Fruit fly (Drosophila melanogaster) whole organism, embryonic: ENCODE results near the gene CG7342.

Experiments used
- Adf1 ChIP-seq: fragments of 200-800 bp; sonication (Bioruptor generic); IDR thresholded peaks from 2 replicates; pipeline ENCODE4 v1.3.6; 2022; ENCODE audit warnings: missing biosample characterization, missing genetic modification characterization
- Antp ChIP-seq: fragments of 200-800 bp; sonication (Bioruptor generic); optimal IDR thresholded peaks from 3 replicates; lab custom pipeline; 2016; ENCODE audit warnings: missing biosample characterization, missing genetic modification characterization
- Atf3 ChIP-seq: fragments of 200-800 bp; sonication (Bioruptor generic); optimal IDR thresholded peaks from 3 replicates; lab custom pipeline; 2016; ENCODE audit warnings: missing biosample characterization, missing genetic modification characterization
- B-H2 ChIP-seq: fragments of 200-800 bp; sonication (Bioruptor generic); optimal IDR thresholded peaks from 2 replicates; lab custom pipeline; 2018; ENCODE audit warnings: missing biosample characterization, mild to moderate bottlenecking, missing genetic modification characterization
- CG10274 ChIP-seq: fragments of 200-800 bp; sonication (Bioruptor generic); optimal IDR thresholded peaks from 3 replicates; lab custom pipeline; 2017; ENCODE audit warnings: missing biosample characterization, mild to moderate bottlenecking, missing genetic modification characterization
- CG10543 ChIP-seq: fragments of 200-800 bp; sonication (Bioruptor generic); optimal IDR thresholded peaks from 3 replicates; lab custom pipeline; 2017; ENCODE audit warnings: missing biosample characterization, mild to moderate bottlenecking, missing genetic modification characterization, moderate library complexity
- CG10565 ChIP-seq: fragments of 200-800 bp; sonication (Bioruptor generic); optimal IDR thresholded peaks from 3 replicates; lab custom pipeline; 2016; ENCODE audit warnings: missing biosample characterization, mild to moderate bottlenecking, missing genetic modification characterization
- CG12219 ChIP-seq: fragments of 200-800 bp; sonication (Bioruptor generic); optimal IDR thresholded peaks from 3 replicates; lab custom pipeline; 2018; ENCODE audit warnings: missing biosample characterization, mild to moderate bottlenecking, missing genetic modification characterization
- CG13287 ChIP-seq: fragments of 200-800 bp; sonication (Bioruptor generic); IDR thresholded peaks from 2 replicates; pipeline ENCODE4 v1.3.6; 2022; ENCODE audit warnings: missing biosample characterization, missing genetic modification characterization; ENCODE audit not compliant: partially characterized antibody
- CG15601 ChIP-seq: fragments of 200-800 bp; sonication (Bioruptor generic); optimal IDR thresholded peaks from 3 replicates; lab custom pipeline; 2019; ENCODE audit warnings: missing biosample characterization, mild to moderate bottlenecking, missing genetic modification characterization, moderate library complexity
- CG17186 ChIP-seq: fragments of 200-800 bp; sonication (Bioruptor generic); optimal IDR thresholded peaks from 3 replicates; lab custom pipeline; 2017; ENCODE audit warnings: missing biosample characterization, missing genetic modification reagents, missing genetic modification characterization
- CG18476 ChIP-seq: fragments of 200-800 bp; sonication (Bioruptor generic); optimal IDR thresholded peaks from 2 replicates; lab custom pipeline; 2016; ENCODE audit warnings: missing biosample characterization, mild to moderate bottlenecking, missing genetic modification characterization
- CG18599 ChIP-seq: fragments of 200-800 bp; sonication (Bioruptor generic); optimal IDR thresholded peaks from 3 replicates; lab custom pipeline; 2017; ENCODE audit warnings: missing biosample characterization, missing genetic modification characterization, mild to moderate bottlenecking, moderate library complexity, missing genetic modification reagents
- CG18619 ChIP-seq: fragments of 200-800 bp; sonication (Bioruptor generic); optimal IDR thresholded peaks from 3 replicates; lab custom pipeline; 2017; ENCODE audit warnings: missing biosample characterization, mild to moderate bottlenecking, missing genetic modification characterization
- CG33557 ChIP-seq: fragments of 200-800 bp; sonication (Bioruptor generic); optimal IDR thresholded peaks from 2 replicates; lab custom pipeline; 2019; ENCODE audit warnings: missing biosample characterization, mild to moderate bottlenecking, missing genetic modification characterization, moderate library complexity
- CG34422 ChIP-seq: fragments of 200-800 bp; sonication (Bioruptor generic); IDR thresholded peaks from 3 replicates; pipeline ENCODE4 v1.3.6; 2022; ENCODE audit warnings: missing biosample characterization, missing genetic modification characterization
- CG42726 ChIP-seq: fragments of 200-800 bp; sonication (Bioruptor generic); IDR thresholded peaks from 2 replicates; pipeline ENCODE4 v1.3.6; 2022; ENCODE audit warnings: missing biosample characterization, missing genetic modification characterization; ENCODE audit not compliant: partially characterized antibody
- CG4730 ChIP-seq: fragments of 200-800 bp; sonication (Bioruptor generic); IDR thresholded peaks from 2 replicates; pipeline ENCODE4 v1.3.6; 2022; ENCODE audit warnings: missing biosample characterization, missing genetic modification characterization
- CG6689 ChIP-seq: fragments of 200-800 bp; sonication (Bioruptor generic); IDR thresholded peaks from 2 replicates; pipeline ENCODE4 v1.3.6; 2022; ENCODE audit warnings: missing biosample characterization, missing genetic modification characterization
- CG6791 ChIP-seq: fragments of 200-800 bp; sonication (Bioruptor generic); IDR thresholded peaks from 3 replicates; pipeline ENCODE4 v1.3.6; 2022; ENCODE audit warnings: missing biosample characterization, missing genetic modification characterization; ENCODE audit not compliant: partially characterized antibody
- CoRest ChIP-seq: fragments of 200-800 bp; sonication (Bioruptor generic); optimal IDR thresholded peaks from 3 replicates; lab custom pipeline; 2018; ENCODE audit warnings: missing biosample characterization, mild to moderate bottlenecking, missing genetic modification characterization, moderate library complexity
- CrebB ChIP-seq: fragments of 200-800 bp; sonication (Bioruptor generic); optimal IDR thresholded peaks from 3 replicates; lab custom pipeline; 2018; ENCODE audit warnings: missing biosample characterization, mild to moderate bottlenecking, missing genetic modification characterization
- Dbx ChIP-seq: fragments of 200-800 bp; sonication (Bioruptor generic); IDR thresholded peaks from 3 replicates; pipeline ENCODE4 v1.3.6; 2022; ENCODE audit warnings: missing biosample characterization, missing genetic modification characterization
- Deaf1 ChIP-seq: fragments of 200-800 bp; optimal IDR thresholded peaks from 3 replicates; lab custom pipeline; 2019; ENCODE audit warnings: missing biosample characterization, mild to moderate bottlenecking, missing genetic modification characterization, moderate library complexity
- Dll ChIP-seq: fragments of 200-800 bp; sonication (Bioruptor generic); IDR thresholded peaks from 4 replicates; pipeline ENCODE4 v1.3.6; 2022; ENCODE audit warnings: missing biosample characterization, missing genetic modification characterization; ENCODE audit not compliant: partially characterized antibody
- HLH3B ChIP-seq: fragments of 200-800 bp; sonication (Bioruptor generic); IDR thresholded peaks from 2 replicates; pipeline ENCODE4 v1.3.6; 2022; ENCODE audit warnings: missing biosample characterization, missing genetic modification characterization
- MTF-1 ChIP-seq: fragments of 200-800 bp; sonication (Bioruptor generic); optimal IDR thresholded peaks from 2 replicates; lab custom pipeline; 2018; ENCODE audit warnings: missing biosample characterization, mild to moderate bottlenecking, missing genetic modification characterization, borderline replicate concordance
- Trl ChIP-seq, 3 experiments: fragments of >200 bp in 2 of 3; fragments of 200-800 bp in 1 of 3; sonication (Bioruptor generic) in 1 of 3; optimal IDR thresholded peaks; 2 replicates in 1 of 3; 3 replicates in 2 of 3; lab custom pipeline; 2016 to 2017; ENCODE audit warnings: missing biosample characterization in 1 of 3, missing genetic modification characterization in 1 of 3
- amos ChIP-seq: fragments of 200-800 bp; sonication (Bioruptor generic); IDR thresholded peaks from 2 replicates; pipeline ENCODE4 v1.3.6; 2022; ENCODE audit warnings: missing biosample characterization, missing genetic modification characterization; ENCODE audit not compliant: partially characterized antibody
- bbx ChIP-seq: fragments of 200-800 bp; sonication (Bioruptor generic); IDR thresholded peaks from 2 replicates; pipeline ENCODE4 v1.3.6; 2022; ENCODE audit warnings: missing biosample characterization, missing genetic modification characterization; ENCODE audit not compliant: partially characterized antibody
- br ChIP-seq: fragments of >200 bp; optimal IDR thresholded peaks from 2 replicates; lab custom pipeline; 2017
- chinmo ChIP-seq: fragments of 200-800 bp; sonication (Bioruptor generic); IDR thresholded peaks from 4 replicates; pipeline ENCODE4 v1.3.6; 2022; ENCODE audit warnings: missing biosample characterization, missing genetic modification characterization; ENCODE audit not compliant: partially characterized antibody
- crol ChIP-seq: fragments of 200-800 bp; sonication (Bioruptor generic); IDR thresholded peaks from 2 replicates; pipeline ENCODE4 v1.3.6; 2022; ENCODE audit warnings: missing biosample characterization, missing genetic modification characterization
- dm ChIP-seq: fragments of 200-800 bp; sonication (Bioruptor generic); optimal IDR thresholded peaks from 3 replicates; lab custom pipeline; 2016; ENCODE audit warnings: missing biosample characterization, missing genetic modification characterization
- ewg ChIP-seq: fragments of 200-800 bp; sonication (Bioruptor generic); optimal IDR thresholded peaks from 3 replicates; lab custom pipeline; 2017; ENCODE audit warnings: mild to moderate bottlenecking, missing biosample characterization, missing genetic modification reagents, missing genetic modification characterization
- fru ChIP-seq: fragments of >200 bp; optimal IDR thresholded peaks from 2 replicates; lab custom pipeline; 2017
- hbn ChIP-seq: fragments of 200-800 bp; sonication (Bioruptor generic); IDR thresholded peaks from 2 replicates; pipeline ENCODE4 v1.3.6; 2022; ENCODE audit warnings: missing biosample characterization, missing genetic modification characterization; ENCODE audit not compliant: partially characterized antibody
- maf-S ChIP-seq: fragments of 200-800 bp; sonication (Bioruptor generic); optimal IDR thresholded peaks from 2 replicates; lab custom pipeline; 2016; ENCODE audit warnings: missing biosample characterization, missing genetic modification characterization
- mam ChIP-seq: fragments of 200-800 bp; sonication (Bioruptor generic); optimal IDR thresholded peaks from 3 replicates; lab custom pipeline; 2016; ENCODE audit warnings: missing biosample characterization, missing genetic modification characterization
- otp ChIP-seq: fragments of 200-800 bp; sonication (Bioruptor generic); IDR thresholded peaks from 3 replicates; pipeline ENCODE4, ENCODE4 v1.3.6; 2022; ENCODE audit warnings: missing biosample characterization, missing genetic modification characterization
- p53 ChIP-seq: fragments of 200-800 bp; sonication (Bioruptor generic); optimal IDR thresholded peaks from 2 replicates; lab custom pipeline; 2016; ENCODE audit warnings: missing biosample characterization, missing genetic modification characterization
- prd ChIP-seq, 3 experiments: fragments of >200 bp in 2 of 3; fragments of 200-800 bp in 1 of 3; sonication (Bioruptor generic) in 1 of 3; optimal IDR thresholded peaks in 2 of 3; IDR thresholded peaks in 1 of 3; 2 replicates in 2 of 3; 3 replicates in 1 of 3; pipeline versions ENCODE4 v1.3.6 to Lab custom; 2017 to 2022; ENCODE audit warnings: missing biosample characterization in 1 of 3, missing genetic modification characterization in 1 of 3
- pros ChIP-seq: fragments of 200-800 bp; sonication (Bioruptor generic); optimal IDR thresholded peaks from 3 replicates; lab custom pipeline; 2019; ENCODE audit warnings: missing biosample characterization, mild to moderate bottlenecking, missing genetic modification characterization, moderate library complexity
- row ChIP-seq: fragments of 200-800 bp; sonication (Bioruptor generic); IDR thresholded peaks from 3 replicates; pipeline ENCODE4 v1.3.6; 2022; ENCODE audit warnings: missing biosample characterization, missing genetic modification characterization
- scrt ChIP-seq: fragments of 200-800 bp; sonication (Bioruptor generic); optimal IDR thresholded peaks from 2 replicates; lab custom pipeline; 2018; ENCODE audit warnings: missing biosample characterization, mild to moderate bottlenecking, missing genetic modification characterization, moderate library complexity
- sima ChIP-seq: fragments of 200-800 bp; sonication (Bioruptor generic); optimal IDR thresholded peaks from 2 replicates; lab custom pipeline; 2016; ENCODE audit warnings: missing biosample characterization, missing genetic modification characterization
- slp2 ChIP-seq: fragments of 200-800 bp; sonication (Bioruptor generic); optimal IDR thresholded peaks from 2 replicates; lab custom pipeline; 2016; ENCODE audit warnings: missing biosample characterization, missing genetic modification characterization
- sqz ChIP-seq: fragments of 200-800 bp; sonication (Bioruptor generic); optimal IDR thresholded peaks from 3 replicates; lab custom pipeline; 2018; ENCODE audit warnings: missing biosample characterization, mild to moderate bottlenecking, missing genetic modification characterization
- ttk ChIP-seq: fragments of 200-800 bp; sonication (Bioruptor generic); IDR thresholded peaks from 2 replicates; pipeline ENCODE4 v2.1.2; 2022; ENCODE audit warnings: missing biosample characterization, missing genetic modification characterization
- unc-4 ChIP-seq: fragments of 200-800 bp; sonication (Bioruptor generic); IDR thresholded peaks from 2 replicates; pipeline ENCODE4 v1.3.6; 2022; ENCODE audit warnings: missing biosample characterization, missing genetic modification characterization; ENCODE audit not compliant: partially characterized antibody
- yki ChIP-seq: fragments of >200 bp; optimal IDR thresholded peaks from 3 replicates; lab custom pipeline; 2018

Gene CG7342

DNA sequence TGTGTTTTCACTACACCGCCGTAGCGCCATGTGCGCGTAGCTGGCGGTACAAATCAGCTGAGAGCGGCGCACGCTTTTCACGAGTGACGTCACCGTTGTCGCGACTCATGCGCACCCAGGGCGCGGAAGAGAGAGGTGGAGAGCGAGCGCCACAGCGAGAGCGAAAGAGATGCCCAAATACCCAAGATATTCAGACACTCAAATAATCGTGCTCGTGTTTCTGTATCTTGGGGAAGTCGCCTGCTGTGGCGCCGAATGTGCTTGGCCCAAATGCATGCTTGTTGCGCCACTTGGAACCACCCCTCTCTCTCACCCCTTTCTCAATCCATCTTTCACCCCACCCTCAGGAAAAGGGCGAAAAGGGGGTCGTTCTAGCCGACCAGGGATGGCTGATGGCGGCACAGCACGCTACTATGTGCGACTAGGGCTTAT, 29.5 kb downstream of the CG7342 start, which contains the start of gene CG6231 (continued):
- TF ChIP-seq CG6689 (GFP tag; lab: Robert Waterston, UW) = no peak
- TF ChIP-seq br (lab: Kevin White, UChicago) = no peak
- no peak for TF ChIP-seq CG18619 (GFP tag; lab: Kevin White, UChicago)
- peak; percentile 62 for TF ChIP-seq CG13287 (GFP tag; lab: Robert Waterston, UW)
- TF ChIP-seq CoRest (tag; lab: Kevin White, UChicago) = no peak
- TF ChIP-seq CG34422 (GFP tag; lab: Robert Waterston, UW) = peak; percentile 63; the same call in 1 of the 3 replicates
- TF ChIP-seq CG10274 = peak; percentile 84
- TF ChIP-seq Antp (GFP tag; lab: Kevin White, UChicago) = peak; percentile 8
- TF ChIP-seq pros (GFP tag; lab: Kevin White, UChicago) = peak; percentile 26
- 0 out of 3 replicates have a peak, but pooled peaks have one; percentile 32 for TF ChIP-seq CG6791 (GFP tag; lab: Robert Waterston, UW)
- peak; percentile 45; the same call in 1 of the 2 replicates for TF ChIP-seq hbn
- peak; percentile 25 for TF ChIP-seq CG18599 (GFP tag; lab: Kevin White, UChicago)
- peak; percentile 45; the same call in 1 of the 2 replicates for TF ChIP-seq Adf1 (GFP tag; lab: Robert Waterston, UW)
- no peak for TF ChIP-seq CG12219 (GFP tag; lab: Kevin White, UChicago)
- TF ChIP-seq Dbx = 0 out of 3 replicates have a peak, but pooled peaks have one; percentile 10
- peak; percentile 97 for TF ChIP-seq ewg
- no peak for TF ChIP-seq maf-S (GFP tag; lab: Kevin White, UChicago)
- TF ChIP-seq mam = peak; percentile 21
- TF ChIP-seq CG10565 (GFP tag; lab: Kevin White, UChicago) = no peak
- TF ChIP-seq scrt (GFP tag; lab: Kevin White, UChicago) = peak; percentile 99
- peak; percentile 67 for TF ChIP-seq Atf3 (GFP tag; lab: Kevin White, UChicago)
- TF ChIP-seq crol = peak; percentile 87
- peak; percentile 18 for TF ChIP-seq yki
- peak; percentile 80 for TF ChIP-seq ttk (GFP tag; lab: Robert Waterston, UW)
- no peak for TF ChIP-seq CG42726 (GFP tag; lab: Robert Waterston, UW)
- TF ChIP-seq Deaf1 (tag; lab: Kevin White, UChicago) = peak; percentile 87
- peak; percentile 92; the same call in 3 of the 4 replicates for TF ChIP-seq chinmo (GFP tag; lab: Robert Waterston, UW)
- TF ChIP-seq unc-4 = peak; percentile 48; the same call in 1 of the 2 replicates
- TF ChIP-seq CG10543 (GFP tag; lab: Kevin White, UChicago) = peak; percentile 33
- peak; percentile 59 for TF ChIP-seq dm (GFP tag; lab: Kevin White, UChicago)
- peak; percentile 41; the same call in 1 of the 4 replicates for TF ChIP-seq Dll (GFP tag; lab: Robert Waterston, UW)
- peak; percentile 67 to 75 for TF ChIP-seq Trl (optimal IDR thresholded peaks at IDR 0.05; lab: Kevin White, UChicago)
- no peak for TF ChIP-seq Trl (GFP tag; optimal IDR thresholded peaks at IDR 0.05; lab: Kevin White, UChicago)
- TF ChIP-seq row (GFP tag; lab: Robert Waterston, UW) = peak; percentile 33; the same call in 1 of the 3 replicates
- no peak for TF ChIP-seq CrebB (tag; lab: Kevin White, UChicago)
- 0 out of 2 replicates have a peak, but pooled peaks have one; percentile 3 for TF ChIP-seq CG4730 (GFP tag; lab: Robert Waterston, UW)
- TF ChIP-seq HLH3B = peak; percentile 25; the same call in 1 of the 2 replicates

DNA sequence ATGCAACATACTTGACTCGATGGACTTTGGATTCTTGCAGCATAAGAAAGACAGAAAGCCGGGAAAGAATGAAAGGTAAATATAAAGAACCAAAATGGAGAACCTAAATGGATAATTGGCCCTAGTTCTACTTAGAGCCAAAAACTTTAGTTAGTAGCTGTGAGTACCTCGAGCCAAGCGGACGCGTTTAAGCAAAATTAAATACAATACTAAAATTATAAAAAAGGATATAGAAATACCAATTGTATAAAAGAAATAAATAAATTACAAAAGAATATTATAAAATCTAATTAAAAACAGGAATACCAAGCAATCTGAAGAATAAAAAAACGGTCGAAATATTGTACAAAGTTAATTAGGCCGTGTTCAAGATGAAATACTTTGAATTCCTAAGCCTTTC, 31.5 kb downstream of the CG7342 start, which contains the start of gene CG34138:
CG34138 (plus strand) TSS at position 301 of the 400 bp plus-strand sequence.
- TF ChIP-seq slp2 (GFP tag; lab: Kevin White, UChicago) = no peak
- TF ChIP-seq sima (GFP tag; lab: Kevin White, UChicago) = no peak
- no peak for TF ChIP-seq prd (optimal IDR thresholded peaks at IDR 0.05; lab: Kevin White, UChicago)
- TF ChIP-seq prd (GFP tag; IDR thresholded peaks at IDR 0.05; lab: Robert Waterston, UW) = no peak
- TF ChIP-seq CG18476 = no peak
- TF ChIP-seq bbx (GFP tag; lab: Robert Waterston, UW) = no peak
- TF ChIP-seq fru (lab: Kevin White, UChicago) = no peak
- no peak for TF ChIP-seq otp (GFP tag; lab: Robert Waterston, UW)
- no peak for TF ChIP-seq B-H2 (GFP tag; lab: Kevin White, UChicago)
- no peak for TF ChIP-seq MTF-1 (GFP tag; lab: Kevin White, UChicago)
- TF ChIP-seq amos (GFP tag; lab: Robert Waterston, UW) = no peak
- no peak for TF ChIP-seq sqz (GFP tag; lab: Kevin White, UChicago)
- no peak for TF ChIP-seq CG33557
- no peak for TF ChIP-seq CG17186 (GFP tag; lab: Kevin White, UChicago)
- no peak for TF ChIP-seq p53 (GFP tag; lab: Kevin White, UChicago)
- TF ChIP-seq CG15601 (tag; lab: Kevin White, UChicago) = no peak
